Fruit fly (Drosophila melanogaster) whole organism, wandering third instar larva: ENCODE data around the gene Yp1.
A peak's percentile ranks its signal among the peaks of the same experiment; 100 is the strongest.

Experiments
- Sp1 ChIP-seq: fragments of 200-800 bp; sonication (Bioruptor generic); optimal IDR thresholded peaks from 3 replicates; lab custom pipeline; 2019; ENCODE audit warnings: missing biosample characterization, mild to moderate bottlenecking, missing genetic modification characterization, moderate library complexity
- sv ChIP-seq: fragments of 200-800 bp; sonication (Bioruptor generic); optimal IDR thresholded peaks from 3 replicates; lab custom pipeline; 2016; ENCODE audit warnings: missing biosample characterization, missing genetic modification characterization

- TF ChIP-seq sv (GFP tag; lab: Kevin White, UChicago) (no peak), Sp1 (GFP tag; lab: Kevin White, UChicago) (peak; percentile 42)
Measured at dm6 chrX:10104477-10104876, 50.9 kb downstream of the Yp1 start.
